Worm (Caenorhabditis elegans) whole organism, L2 larva: Measurements from ENCODE around the gene glb-1.

ENCODE experiments used
- ama-1 ChIP-seq: fragments of 150-350 bp; optimal IDR thresholded peaks from 2 replicates; lab custom pipeline; 2018; ENCODE audit warnings: inconsistent platforms
- blmp-1 ChIP-seq: sonication (generic microtip); optimal IDR thresholded peaks from 2 replicates; lab custom pipeline; 2017; ENCODE audit warnings: missing genetic modification characterization, mild to moderate bottlenecking, missing compliant biosample characterization, antibody characterized with exemption, moderate library complexity; ENCODE audit not compliant: insufficient read depth
- ceh-16 ChIP-seq: fragments of 150-350 bp; optimal IDR thresholded peaks from 2 replicates; lab custom pipeline; 2014; ENCODE audit warnings: missing biosample characterization, missing genetic modification characterization
- ceh-82 ChIP-seq: fragments of 150-350 bp; optimal IDR thresholded peaks from 2 replicates; lab custom pipeline; 2014; ENCODE audit warnings: missing biosample characterization, missing genetic modification characterization
- nhr-23 ChIP-seq: fragments of 150-350 bp; optimal IDR thresholded peaks from 2 replicates; lab custom pipeline; 2014; ENCODE audit warnings: missing biosample characterization, missing genetic modification reagents, missing genetic modification characterization
- nhr-237 ChIP-seq: fragments of 150-350 bp; optimal IDR thresholded peaks from 2 replicates; lab custom pipeline; 2014; ENCODE audit warnings: missing biosample characterization, missing genetic modification characterization
- nhr-25 ChIP-seq: fragments of 150-350 bp; sonication (generic microtip); optimal IDR thresholded peaks from 3 replicates; lab custom pipeline; 2014; ENCODE audit warnings: missing biosample characterization, missing genetic modification characterization
- nhr-6 ChIP-seq: fragments of 150-350 bp; optimal IDR thresholded peaks from 2 replicates; lab custom pipeline; 2014; ENCODE audit warnings: missing biosample characterization, missing genetic modification characterization
- snpc-4 ChIP-seq: fragments of 150-350 bp; optimal IDR thresholded peaks from 2 replicates; lab custom pipeline; 2014; ENCODE audit warnings: missing biosample characterization, missing genetic modification characterization
- unc-39 ChIP-seq: fragments of 150-350 bp; optimal IDR thresholded peaks from 2 replicates; lab custom pipeline; 2014; ENCODE audit warnings: missing biosample characterization, missing genetic modification characterization
- unc-62 ChIP-seq: fragments of 150-350 bp; optimal IDR thresholded peaks from 2 replicates; lab custom pipeline; 2014; ENCODE audit warnings: missing biosample characterization, missing genetic modification reagents, missing genetic modification characterization

- TF ChIP-seq nhr-6 (tag; lab: Kevin White, UChicago) (no peak), blmp-1 (tag; lab: Kevin White, UChicago) (no peak), nhr-237 (tag; lab: Kevin White, UChicago) (no peak), nhr-23 (tag; lab: Kevin White, UChicago) (no peak), unc-39 (no peak), ama-1 (lab: Kevin White, UChicago) (no peak), snpc-4 (tag; lab: Kevin White, UChicago) (no peak), ceh-82 (no peak), unc-62 (GFP tag; lab: Kevin White, UChicago) (no peak), ceh-16 (tag; lab: Kevin White, UChicago) (no peak), nhr-25 (tag; lab: Kevin White, UChicago) (no peak)
Observed at ce11 chrIII:8878960-8879359, 44.1 kb downstream of the glb-1 start.
